Worm (Caenorhabditis elegans): ENCODE measurements around the gene tbc-9.

tbc-9 gene

DNA sequence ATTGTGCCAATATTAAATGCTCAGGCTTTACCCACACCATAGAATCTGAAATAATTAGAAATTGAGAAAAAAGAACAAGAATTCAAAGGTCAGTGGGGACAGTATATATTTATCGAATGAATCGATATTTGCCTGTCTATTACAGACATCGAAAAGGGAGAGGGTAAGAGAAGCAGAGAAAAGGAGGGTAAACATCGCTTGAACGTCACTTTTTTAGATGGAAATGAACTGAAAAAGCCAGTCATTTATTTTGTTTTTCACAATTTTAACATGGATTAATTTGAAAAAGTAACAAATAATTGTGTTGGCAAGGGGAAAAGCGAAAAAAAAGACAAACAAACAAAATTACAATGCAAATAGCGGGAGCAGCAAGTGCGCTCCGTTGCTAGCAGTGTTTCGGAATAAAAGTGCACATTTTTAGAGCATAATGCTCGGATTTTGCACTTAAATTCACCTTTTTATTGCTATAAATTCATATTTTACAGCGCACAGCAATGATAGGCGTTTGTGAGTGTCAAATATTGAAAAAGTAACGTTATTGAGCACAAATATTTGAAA is at the start of gene tbc-9:
Gene tbc-9, minus strand, starts transcription at position 51 of the 558 bp plus-strand sequence.
- TF ChIP-seq nhr-28 (tag; optimal IDR thresholded peaks at IDR 0.05) = no peak
- TF ChIP-seq nhr-76 (tag; optimal IDR thresholded peaks at IDR 0.05) = no peak
- no peak for TF ChIP-seq ceh-83 (GFP tag; optimal IDR thresholded peaks at IDR 0.05)
- no peak for TF ChIP-seq unc-120 (tag; optimal IDR thresholded peaks at IDR 0.05; ENCODE audit: poor library complexity, severe bottlenecking)

DNA sequence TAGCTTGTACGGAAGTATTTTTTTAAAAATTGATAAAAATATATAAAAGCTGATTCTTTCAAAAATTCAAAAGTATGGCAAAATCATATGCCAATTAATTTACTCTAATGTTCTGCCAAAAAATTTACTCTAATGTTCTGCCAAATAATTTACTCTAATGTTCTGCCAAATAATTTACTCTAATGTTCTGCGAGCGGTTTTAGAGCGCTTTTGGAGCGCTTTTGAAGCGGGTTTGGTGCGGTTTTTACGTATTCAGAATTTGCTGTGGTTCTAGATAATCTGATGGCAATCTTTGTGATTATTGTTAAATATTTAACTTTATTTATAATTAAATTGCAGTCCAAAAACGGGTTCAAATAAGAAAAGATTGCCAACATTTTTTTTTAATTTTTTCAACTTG is 46.7 kb upstream of the tbc-9 start:
- no peak for TF ChIP-seq flh-1 (GFP tag; optimal IDR thresholded peaks at IDR 0.05)
- TF ChIP-seq unc-39 (tag; optimal IDR thresholded peaks at IDR 0.05) = no peak
- TF ChIP-seq elt-1 (tag; optimal IDR thresholded peaks at IDR 0.05; ENCODE audit: borderline replicate concordance, insufficient read depth) = no peak
- no peak for TF ChIP-seq ces-1 (GFP tag; optimal IDR thresholded peaks at IDR 0.05)
- no peak for TF ChIP-seq nhr-12 (tag; optimal IDR thresholded peaks at IDR 0.05)
- TF ChIP-seq ceh-43 (GFP tag; optimal IDR thresholded peaks at IDR 0.05) = no peak
- peak; percentile 54 for TF ChIP-seq M03D4.4 (tag; optimal IDR thresholded peaks at IDR 0.05)
- peak; percentile 50 for TF ChIP-seq sptf-1 (tag; optimal IDR thresholded peaks at IDR 0.05)
- no peak for TF ChIP-seq nhr-2 (tag; optimal IDR thresholded peaks at IDR 0.05)

DNA sequence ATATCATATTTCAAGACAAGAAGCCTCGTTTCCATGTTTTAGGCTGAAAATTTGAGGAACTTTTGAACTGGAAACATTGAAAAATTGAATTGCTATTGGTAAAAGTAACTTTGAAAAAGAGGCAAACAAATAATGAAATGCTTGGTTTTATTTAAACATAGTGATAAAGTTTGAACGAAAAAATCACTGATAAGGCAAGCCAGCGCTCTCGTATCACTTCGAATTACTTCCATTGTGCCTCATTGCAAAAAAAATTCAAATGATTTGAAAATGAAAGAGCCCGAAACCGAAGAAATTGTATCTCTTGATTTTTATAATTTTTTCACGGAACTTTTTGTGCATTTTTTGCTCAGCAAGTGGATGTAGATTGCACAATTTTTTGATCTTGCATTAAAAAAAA is 45.5 kb upstream of the tbc-9 start, which contains the start of gene F52G2.3:
Gene F52G2.3, minus strand, starts transcription at position 43 of the 400 bp plus-strand sequence.
- no peak for TF ChIP-seq ceh-43 (GFP tag; optimal IDR thresholded peaks at IDR 0.05)
- TF ChIP-seq lin-32 (GFP tag; optimal IDR thresholded peaks at IDR 0.05) = no peak
- TF ChIP-seq drap-1 (GFP tag; optimal IDR thresholded peaks at IDR 0.05) = no peak
- no peak for TF ChIP-seq lin-13 (tag; optimal IDR thresholded peaks at IDR 0.05)
- no peak for TF ChIP-seq nhr-76 (tag; optimal IDR thresholded peaks at IDR 0.05)
- TF ChIP-seq elt-1 (tag; optimal IDR thresholded peaks at IDR 0.05; ENCODE audit: borderline replicate concordance, insufficient read depth) = no peak
- TF ChIP-seq blmp-1 (tag; optimal IDR thresholded peaks at IDR 0.05) = no peak
- no peak for TF ChIP-seq ces-1 (GFP tag; optimal IDR thresholded peaks at IDR 0.05)
- TF ChIP-seq ztf-11 (tag; optimal IDR thresholded peaks at IDR 0.05) = no peak
- no peak for TF ChIP-seq mep-1 (tag; optimal IDR thresholded peaks at IDR 0.05)
- no peak for TF ChIP-seq nhr-2 (tag; optimal IDR thresholded peaks at IDR 0.05)
- no peak for TF ChIP-seq snpc-4 (tag; optimal IDR thresholded peaks at IDR 0.05)
- TF ChIP-seq tbx-8 (GFP tag; optimal IDR thresholded peaks at IDR 0.05) = no peak
- no peak for TF ChIP-seq ham-2 (GFP tag; optimal IDR thresholded peaks at IDR 0.05)
- TF ChIP-seq pha-4 (tag; optimal IDR thresholded peaks at IDR 0.05) = no peak
- TF ChIP-seq lsy-2 (tag; optimal IDR thresholded peaks at IDR 0.05) = no peak
- no peak for TF ChIP-seq ceh-39 (tag; optimal IDR thresholded peaks at IDR 0.05)

DNA sequence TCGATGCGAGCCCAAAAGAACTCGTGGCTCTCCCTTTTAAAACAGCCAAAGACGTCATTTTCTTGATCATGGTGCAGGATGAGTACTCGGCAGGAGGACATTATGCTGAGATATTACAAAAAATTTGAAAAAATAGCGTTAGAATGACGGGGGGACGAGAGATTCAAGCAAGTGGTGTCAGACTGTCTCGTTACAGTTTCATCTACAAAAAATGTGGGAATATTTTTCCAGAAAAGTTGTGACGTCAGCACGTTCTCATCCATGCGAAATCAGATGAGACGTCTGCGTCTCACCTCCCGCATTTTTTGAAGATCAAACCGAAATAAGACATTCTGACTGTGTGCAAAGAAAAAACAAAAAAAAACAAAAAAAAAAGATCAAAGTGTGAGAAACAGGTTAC is 37.5 kb upstream of the tbc-9 start, which contains the start of gene rsd-2:
Gene rsd-2, minus strand, starts transcription at position 101 of the 400 bp plus-strand sequence.
- TF ChIP-seq cnd-1 (tag; optimal IDR thresholded peaks at IDR 0.05) (no peak), sptf-1 (tag; optimal IDR thresholded peaks at IDR 0.05) (no peak), mep-1 (tag; optimal IDR thresholded peaks at IDR 0.05) (no peak), drap-1 (GFP tag; optimal IDR thresholded peaks at IDR 0.05) (no peak), ceh-83 (GFP tag; optimal IDR thresholded peaks at IDR 0.05) (no peak), M03D4.4 (tag; optimal IDR thresholded peaks at IDR 0.05) (no peak), blmp-1 (tag; optimal IDR thresholded peaks at IDR 0.05) (no peak), nhr-12 (tag; optimal IDR thresholded peaks at IDR 0.05) (no peak), lin-13 (tag; optimal IDR thresholded peaks at IDR 0.05) (no peak), ztf-11 (tag; optimal IDR thresholded peaks at IDR 0.05) (no peak), elt-3 (tag; optimal IDR thresholded peaks at IDR 0.05) (no peak), ceh-43 (GFP tag; optimal IDR thresholded peaks at IDR 0.05) (no peak), nhr-237 (tag; optimal IDR thresholded peaks at IDR 0.05) (no peak), ceh-39 (tag; optimal IDR thresholded peaks at IDR 0.05) (no peak), snpc-4 (tag; optimal IDR thresholded peaks at IDR 0.05) (no peak), ces-1 (GFP tag; optimal IDR thresholded peaks at IDR 0.05) (no peak), sem-2 (GFP tag; optimal IDR thresholded peaks at IDR 0.05) (no peak)

DNA sequence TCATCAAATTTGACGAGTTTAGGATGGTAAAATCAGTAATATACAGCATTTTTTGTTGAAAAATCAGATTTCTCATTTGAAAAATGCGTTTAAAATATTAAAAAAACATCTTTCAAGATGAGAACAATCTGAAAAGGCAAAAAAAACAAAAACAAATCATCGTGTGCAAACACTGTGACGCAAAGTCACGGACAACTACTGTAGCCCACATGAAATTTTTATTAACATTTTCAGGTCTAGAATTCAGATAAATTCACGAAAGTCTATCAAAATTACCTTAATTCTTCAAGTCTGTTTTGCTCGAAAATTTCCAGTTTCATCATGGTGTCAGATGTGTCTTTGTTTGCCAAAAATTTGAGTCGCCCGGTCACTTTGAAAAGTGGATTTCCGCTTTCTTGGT is 36.2 kb upstream of the tbc-9 start:
- TF ChIP-seq ceh-43 (GFP tag; optimal IDR thresholded peaks at IDR 0.05) (no peak), lsy-2 (tag; optimal IDR thresholded peaks at IDR 0.05) (peak; percentile 84)

DNA sequence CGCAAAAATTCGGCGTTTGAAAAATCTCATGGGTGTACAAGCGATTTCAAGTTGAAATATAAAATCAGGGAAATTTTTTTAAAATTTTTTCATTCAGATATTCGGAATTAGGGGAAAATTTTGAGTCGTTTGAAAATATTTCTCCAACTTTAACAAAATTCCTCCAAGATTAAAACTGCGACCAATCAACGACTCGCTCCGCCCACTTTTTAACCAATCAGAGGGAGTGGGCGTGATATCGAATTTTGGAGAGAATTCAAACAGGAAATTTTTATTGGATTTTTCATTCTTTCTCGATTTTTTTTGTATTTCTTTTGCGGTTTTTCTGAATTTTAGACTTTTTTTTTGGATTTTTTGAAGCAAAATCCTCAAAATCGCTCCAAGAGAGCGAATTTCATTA is 22.6 kb upstream of the tbc-9 start:
- TF ChIP-seq sem-2 (GFP tag; optimal IDR thresholded peaks at IDR 0.05) (no peak), M03D4.4 (tag; optimal IDR thresholded peaks at IDR 0.05) (no peak), nhr-76 (tag; optimal IDR thresholded peaks at IDR 0.05) (no peak), ceh-43 (GFP tag; optimal IDR thresholded peaks at IDR 0.05) (no peak), ztf-11 (tag; optimal IDR thresholded peaks at IDR 0.05) (no peak), tbx-8 (GFP tag; optimal IDR thresholded peaks at IDR 0.05) (no peak), lin-32 (GFP tag; optimal IDR thresholded peaks at IDR 0.05) (no peak), unc-39 (tag; optimal IDR thresholded peaks at IDR 0.05) (no peak), unc-120 (tag; optimal IDR thresholded peaks at IDR 0.05; ENCODE audit: poor library complexity, severe bottlenecking) (no peak), pha-4 (tag; optimal IDR thresholded peaks at IDR 0.05) (no peak), mep-1 (tag; optimal IDR thresholded peaks at IDR 0.05) (no peak), unc-62 (GFP tag; optimal IDR thresholded peaks at IDR 0.05) (no peak), elt-1 (tag; optimal IDR thresholded peaks at IDR 0.05; ENCODE audit: borderline replicate concordance, insufficient read depth) (no peak), ces-1 (GFP tag; optimal IDR thresholded peaks at IDR 0.05) (no peak), nhr-237 (tag; optimal IDR thresholded peaks at IDR 0.05) (no peak), ham-2 (GFP tag; optimal IDR thresholded peaks at IDR 0.05) (no peak)
